Worm (Caenorhabditis elegans) whole organism, L1 larva: ENCODE results near the gene C05D2.8.

Experiments
- F16B12.6 ChIP-seq: fragments of 150-350 bp; optimal IDR thresholded peaks from 2 replicates; lab custom pipeline; 2014; ENCODE audit warnings: missing biosample characterization, missing genetic modification characterization
- Y116A8C.19 ChIP-seq: sonication (generic microtip); optimal IDR thresholded peaks from 2 replicates; lab custom pipeline; 2016; ENCODE audit warnings: missing compliant biosample characterization, missing genetic modification characterization, borderline replicate concordance
- ama-1 ChIP-seq: fragments of 150-350 bp; optimal IDR thresholded peaks from 2 replicates; lab custom pipeline; 2014
- blmp-1 ChIP-seq: fragments of 150-350 bp; optimal IDR thresholded peaks from 2 replicates; lab custom pipeline; 2014; ENCODE audit warnings: missing biosample characterization, missing genetic modification characterization
- ceh-82 ChIP-seq, 3 experiments: fragments of 150-350 bp in 1 of 3; sonication (generic microtip) in 2 of 3; optimal IDR thresholded peaks; 2 replicates each; lab custom pipeline; 2014 to 2017; ENCODE audit warnings: missing biosample characterization in 3 of 3, missing genetic modification characterization in 3 of 3
- ceh-88 ChIP-seq: fragments of 200-800 bp; sonication (Bioruptor generic); IDR thresholded peaks from 2 replicates; pipeline ENCODE4 v1.3.6; 2022; ENCODE audit warnings: missing genetic modification characterization, missing compliant biosample characterization
- dpl-1 ChIP-seq, 3 experiments: fragments of 150-350 bp in 2 of 3; sonication (generic microtip) in 1 of 3; optimal IDR thresholded peaks; 2 replicates each; lab custom pipeline; 2014 to 2017; ENCODE audit warnings: missing biosample characterization in 3 of 3, missing genetic modification characterization in 3 of 3, missing genetic modification reagents in 3 of 3
- dsc-1 ChIP-seq: sonication (generic microtip); optimal IDR thresholded peaks from 2 replicates; lab custom pipeline; 2016; ENCODE audit warnings: mild to moderate bottlenecking, missing genetic modification characterization, missing compliant biosample characterization
- efl-1 ChIP-seq, 4 experiments: fragments of 150-350 bp; optimal IDR thresholded peaks in 3 of 4; peaks in 1 of 4; 1 replicate in 1 of 4; 2 replicates in 3 of 4; lab custom pipeline; 2014; ENCODE audit warnings: missing biosample characterization in 2 of 4, missing genetic modification characterization in 2 of 4, missing genetic modification reagents in 2 of 4
- efl-3 ChIP-seq: fragments of 200-800 bp; sonication (Bioruptor generic); optimal IDR thresholded peaks from 2 replicates; lab custom pipeline; 2018; ENCODE audit warnings: mild to moderate bottlenecking, missing genetic modification characterization, missing compliant biosample characterization
- egl-27 ChIP-seq, 2 experiments: fragments of 150-350 bp in 1 of 2; sonication (generic microtip); optimal IDR thresholded peaks; 3 replicates each; lab custom pipeline; 2017 to 2018; ENCODE audit warnings: missing biosample characterization in 2 of 2, missing genetic modification characterization in 2 of 2, missing genetic modification reagents in 2 of 2
- lin-14 ChIP-seq: fragments of 200-800 bp; sonication (Bioruptor generic); optimal IDR thresholded peaks from 2 replicates; lab custom pipeline; 2018; ENCODE audit warnings: mild to moderate bottlenecking, missing genetic modification characterization, moderate library complexity, missing compliant biosample characterization
- lin-35 ChIP-seq, 2 experiments: fragments of 150-350 bp; optimal IDR thresholded peaks; 2 replicates each; lab custom pipeline; 2014; ENCODE audit warnings: missing biosample characterization in 2 of 2, missing genetic modification characterization in 2 of 2, missing genetic modification reagents in 2 of 2
- lin-39 ChIP-seq: fragments of 150-350 bp; optimal IDR thresholded peaks from 2 replicates; lab custom pipeline; 2014; ENCODE audit warnings: missing biosample characterization, missing genetic modification reagents, missing genetic modification characterization
- mdl-1 ChIP-seq, 2 experiments: fragments of 150-350 bp; optimal IDR thresholded peaks; 2 replicates each; lab custom pipeline; 2014 to 2017; ENCODE audit warnings: missing biosample characterization in 2 of 2, missing genetic modification characterization in 2 of 2, inconsistent platforms in 1 of 2
- mep-1 ChIP-seq: fragments of 150-350 bp; optimal IDR thresholded peaks from 2 replicates; lab custom pipeline; 2014; ENCODE audit warnings: missing biosample characterization, missing genetic modification characterization
- nhr-11 ChIP-seq: fragments of 150-350 bp; optimal IDR thresholded peaks from 2 replicates; lab custom pipeline; 2014; ENCODE audit warnings: missing biosample characterization, missing genetic modification characterization
- nhr-12 ChIP-seq: sonication (generic microtip); optimal IDR thresholded peaks from 2 replicates; lab custom pipeline; 2017; ENCODE audit warnings: missing biosample characterization, missing genetic modification characterization
- nhr-20 ChIP-seq: sonication (generic microtip); optimal IDR thresholded peaks from 2 replicates; lab custom pipeline; 2016; ENCODE audit warnings: mild to moderate bottlenecking, missing genetic modification characterization, missing compliant biosample characterization
- nhr-237 ChIP-seq: fragments of 150-350 bp; optimal IDR thresholded peaks from 2 replicates; lab custom pipeline; 2014; ENCODE audit warnings: missing biosample characterization, missing genetic modification characterization
- nhr-28 ChIP-seq: fragments of 150-350 bp; optimal IDR thresholded peaks from 2 replicates; lab custom pipeline; 2014; ENCODE audit warnings: missing biosample characterization, missing genetic modification characterization
- nhr-71 ChIP-seq: sonication (generic microtip); optimal IDR thresholded peaks from 2 replicates; lab custom pipeline; 2016; ENCODE audit warnings: mild to moderate bottlenecking, missing genetic modification characterization, moderate library complexity, missing compliant biosample characterization
- nhr-77 ChIP-seq: fragments of 150-350 bp; optimal IDR thresholded peaks from 2 replicates; lab custom pipeline; 2014; ENCODE audit warnings: missing biosample characterization, missing genetic modification characterization
- nhr-85 ChIP-seq: sonication (generic microtip); peaks from one replicate; lab custom pipeline; 2016; ENCODE audit warnings: missing genetic modification characterization, inconsistent platforms, missing compliant biosample characterization
- nhr-90 ChIP-seq: sonication (generic microtip); optimal IDR thresholded peaks from 2 replicates; lab custom pipeline; 2016; ENCODE audit warnings: mild to moderate bottlenecking, missing genetic modification characterization, missing compliant biosample characterization; ENCODE audit not compliant: poor library complexity
- pax-3 ChIP-seq: fragments of 200-800 bp; sonication (Bioruptor generic); optimal IDR thresholded peaks from 2 replicates; lab custom pipeline; 2018; ENCODE audit warnings: mild to moderate bottlenecking, missing genetic modification characterization, moderate library complexity, missing compliant biosample characterization
- pqm-1 ChIP-seq: sonication (generic microtip); optimal IDR thresholded peaks from 3 replicates; lab custom pipeline; 2017; ENCODE audit warnings: missing biosample characterization, missing genetic modification characterization
- rnt-1 ChIP-seq: sonication (generic microtip); optimal IDR thresholded peaks from 2 replicates; lab custom pipeline; 2016; ENCODE audit warnings: mild to moderate bottlenecking, missing genetic modification characterization, moderate library complexity, missing compliant biosample characterization
- sptf-1 ChIP-seq: fragments of 150-350 bp; optimal IDR thresholded peaks from 2 replicates; lab custom pipeline; 2014; ENCODE audit warnings: missing biosample characterization, missing genetic modification characterization
- swsn-7 ChIP-seq: sonication (generic microtip); optimal IDR thresholded peaks from 2 replicates; lab custom pipeline; 2016; ENCODE audit warnings: missing genetic modification characterization, missing compliant biosample characterization
- tbx-2 ChIP-seq: sonication (generic microtip); optimal IDR thresholded peaks from 2 replicates; lab custom pipeline; 2016; ENCODE audit warnings: missing genetic modification characterization, missing compliant biosample characterization
- unc-130 ChIP-seq: fragments of 150-350 bp; optimal IDR thresholded peaks from 2 replicates; lab custom pipeline; 2017; ENCODE audit warnings: missing biosample characterization, missing genetic modification characterization, inconsistent platforms
- unc-30 ChIP-seq: sonication (generic microtip); optimal IDR thresholded peaks from 2 replicates; lab custom pipeline; 2017; ENCODE audit warnings: missing biosample characterization, missing genetic modification characterization
- unc-62 ChIP-seq: fragments of 150-350 bp; optimal IDR thresholded peaks from 2 replicates; lab custom pipeline; 2014; ENCODE audit warnings: missing biosample characterization, missing genetic modification reagents, missing genetic modification characterization
- unc-86 ChIP-seq: sonication (generic microtip); optimal IDR thresholded peaks from 2 replicates; lab custom pipeline; 2016; ENCODE audit warnings: missing genetic modification characterization, missing compliant biosample characterization
- zag-1 ChIP-seq: fragments of 150-350 bp; optimal IDR thresholded peaks from 2 replicates; lab custom pipeline; 2014; ENCODE audit warnings: missing biosample characterization, missing genetic modification characterization
- ztf-11 ChIP-seq, 2 experiments: sonication (generic microtip); optimal IDR thresholded peaks; 2 replicates each; lab custom pipeline; 2016 to 2017; ENCODE audit warnings: missing genetic modification characterization in 2 of 2, missing biosample characterization in 1 of 2, missing compliant biosample characterization in 1 of 2

C05D2.8 gene

DNA sequence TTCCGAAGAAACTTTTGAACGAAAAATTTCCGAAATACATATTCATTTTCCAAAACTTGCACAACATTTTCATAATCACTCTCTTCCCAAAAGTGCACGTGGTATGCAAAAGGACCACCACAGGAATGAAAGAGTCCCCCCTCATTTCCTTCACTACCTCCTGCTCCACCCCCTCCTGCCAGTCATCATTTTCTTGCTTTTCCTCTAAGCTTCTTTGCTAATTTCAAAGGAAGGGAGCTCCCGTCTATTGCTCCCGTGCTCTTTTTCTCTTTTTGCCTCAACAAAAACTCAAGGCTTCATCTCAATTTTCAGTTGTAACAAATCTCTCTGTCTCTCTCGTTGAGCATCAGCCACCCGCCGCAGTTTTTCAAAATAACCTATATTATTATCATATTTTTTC, 37.3 kb downstream of the C05D2.8 start (continued):
- TF ChIP-seq nhr-20 (tag; lab: Kevin White, UChicago), result no peak
- no peak for TF ChIP-seq efl-3 (GFP tag; lab: Kevin White, UChicago)
- no peak for TF ChIP-seq ama-1

DNA sequence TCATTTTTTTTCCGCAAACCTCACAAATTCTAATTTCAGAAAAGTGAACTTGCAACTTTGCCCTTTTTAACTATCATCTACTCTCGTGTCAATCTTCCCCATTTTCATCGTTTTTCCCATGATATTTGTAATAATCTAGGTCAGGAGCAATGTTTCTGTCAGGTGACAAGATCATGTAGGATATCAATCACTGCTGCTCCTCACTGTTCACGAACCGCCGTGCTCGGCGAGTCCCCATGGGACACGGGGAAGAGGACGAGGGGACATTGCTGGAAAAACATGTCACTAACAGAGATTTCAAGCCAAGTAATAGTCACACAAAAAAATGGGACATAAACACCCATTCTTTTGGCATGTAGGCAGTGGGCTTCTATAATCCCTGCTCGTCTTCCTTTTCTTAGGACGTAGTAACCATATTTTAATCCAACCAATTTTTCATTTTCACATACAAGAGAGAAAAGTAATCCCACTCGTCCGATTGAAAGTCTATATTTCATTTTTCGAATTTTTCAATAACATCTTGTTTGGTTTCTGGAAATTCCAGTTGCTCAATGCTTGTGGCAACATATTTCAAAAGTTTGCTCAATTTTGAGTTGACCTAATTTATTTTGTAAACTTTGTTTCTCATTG, 39.2 kb downstream of the C05D2.8 start:
- TF ChIP-seq rnt-1 (tag; lab: Kevin White, UChicago) (peak; percentile 50), lin-14 (peak; percentile 55), nhr-71 (tag; lab: Kevin White, UChicago) (peak; percentile 28), nhr-11 (tag; lab: Kevin White, UChicago) (no peak), unc-86 (tag; lab: Kevin White, UChicago) (no peak), efl-1 (optimal IDR thresholded peaks at IDR 0.05; lab: Kevin White, UChicago) (no peak), efl-1 (GFP tag; optimal IDR thresholded peaks at IDR 0.05 in 1 of 2; lab: Kevin White, UChicago) (peak in 1 of 2 experiments; percentile 20), unc-30 (peak; percentile 54), egl-27 (tag; optimal IDR thresholded peaks at IDR 0.05; lab: Kevin White, UChicago) (no peak)

DNA sequence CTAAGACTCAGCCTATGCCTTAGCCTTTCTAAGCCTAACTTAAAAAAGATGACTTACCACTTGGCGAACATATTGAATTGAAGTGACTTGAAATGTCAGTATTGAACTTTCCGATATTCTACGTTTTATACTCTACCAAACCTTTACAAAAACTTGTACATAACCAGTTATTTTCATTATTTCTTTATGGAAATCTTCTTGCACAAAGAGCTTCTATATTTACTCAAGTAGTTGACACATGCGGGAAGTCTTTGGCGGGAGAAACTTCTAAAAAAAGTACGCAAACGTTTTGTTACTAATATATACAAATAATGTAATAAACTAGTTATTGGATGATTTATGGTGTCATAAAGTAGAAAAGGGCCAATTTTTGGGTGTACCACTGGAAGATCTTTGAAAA, 41.5 kb downstream of the C05D2.8 start, which contains the start of gene nspb-12:
Gene nspb-12 (minus strand): TSS at position 101 of the 400 bp plus-strand sequence.
- TF ChIP-seq lin-39 (tag; lab: Kevin White, UChicago) (no peak), nhr-90 (tag; lab: Kevin White, UChicago) (no peak), dpl-1 (GFP tag; optimal IDR thresholded peaks at IDR 0.05; lab: Kevin White, UChicago) (no peak), nhr-28 (tag; lab: Kevin White, UChicago) (no peak), blmp-1 (tag; lab: Kevin White, UChicago) (no peak), nhr-237 (tag; lab: Kevin White, UChicago) (no peak), unc-62 (no peak), ceh-82 (tag; optimal IDR thresholded peaks at IDR 0.05; lab: Kevin White, UChicago) (no peak), tbx-2 (tag; lab: Kevin White, UChicago) (no peak), dsc-1 (tag; lab: Kevin White, UChicago) (no peak), Y116A8C.19 (tag; lab: Kevin White, UChicago) (no peak), unc-30 (no peak), lin-35 (GFP tag; optimal IDR thresholded peaks at IDR 0.05; lab: Kevin White, UChicago) (no peak), mdl-1 (tag; optimal IDR thresholded peaks at IDR 0.05; lab: Kevin White, UChicago) (no peak), ceh-88 (no peak), sptf-1 (tag; lab: Kevin White, UChicago) (no peak), rnt-1 (tag; lab: Kevin White, UChicago) (no peak), pqm-1 (tag; lab: Kevin White, UChicago) (no peak)
- TF ChIP-seq, all 84 proteins: peak for 0

DNA sequence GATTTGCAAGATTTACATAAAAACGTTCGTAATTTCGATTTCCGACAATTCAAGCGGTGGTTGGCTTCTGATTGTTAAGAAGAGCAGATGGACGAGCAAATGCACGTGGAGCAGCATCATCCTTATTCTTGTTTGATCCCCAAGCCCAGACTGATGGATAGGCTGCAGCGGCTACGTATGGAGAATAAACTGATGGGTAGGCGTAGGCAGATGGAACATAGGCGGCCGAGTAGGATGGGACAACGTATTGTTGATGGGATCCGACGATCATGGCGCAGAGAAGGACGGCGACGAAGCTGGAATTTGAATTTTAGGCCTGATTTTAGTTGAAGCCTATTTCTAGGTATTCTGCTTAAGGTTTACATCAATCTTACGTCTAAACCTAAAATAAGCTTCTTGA, 41.9 kb downstream of the C05D2.8 start:
- TF ChIP-seq nhr-85 (no peak), nhr-77 (no peak), ceh-88 (no peak), unc-130 (tag; lab: Kevin White, UChicago) (no peak), nhr-11 (tag; lab: Kevin White, UChicago) (no peak), zag-1 (tag; lab: Kevin White, UChicago) (no peak), swsn-7 (no peak), F16B12.6 (tag; lab: Kevin White, UChicago) (no peak), blmp-1 (tag; lab: Kevin White, UChicago) (no peak), nhr-12 (tag; lab: Kevin White, UChicago) (no peak), mep-1 (no peak), ztf-11 (tag; optimal IDR thresholded peaks at IDR 0.05; lab: Kevin White, UChicago) (no peak), mdl-1 (tag; optimal IDR thresholded peaks at IDR 0.05; lab: Kevin White, UChicago) (no peak), pax-3 (tag; lab: Kevin White, UChicago) (no peak), nhr-237 (tag; lab: Kevin White, UChicago) (no peak)
